Worm (Caenorhabditis elegans) whole organism, midembryonic: Measurements from ENCODE around the gene nhr-7.
"Not testable (repeated sequence)": the region's sequence is repeated elsewhere in the genome, so short reads cannot be mapped to it uniquely, and the experiment has no call there.

Experiments
- flt-1 ChIP-seq: fragments of 200-800 bp; sonication (Bioruptor generic); IDR thresholded peaks from 2 replicates; pipeline ENCODE4 v1.3.6; 2022; ENCODE audit warnings: missing genetic modification characterization, missing compliant biosample characterization
- tab-1 ChIP-seq: fragments of 200-800 bp; sonication (Bioruptor generic); IDR thresholded peaks from 2 replicates; pipeline ENCODE4 v1.3.6; 2022; ENCODE audit warnings: missing genetic modification characterization, missing compliant biosample characterization
- ztf-23 ChIP-seq: fragments of 200-800 bp; sonication (Bioruptor generic); IDR thresholded peaks from 2 replicates; pipeline ENCODE4 v1.3.6; 2022; ENCODE audit warnings: missing genetic modification reagents, missing genetic modification characterization, missing compliant biosample characterization

- TF ChIP-seq tab-1, flt-1, ztf-23 (GFP tag; lab: Robert Waterston, UW): not testable (repeated sequence)
Observed at ce11 chrIV:11263101-11263500, 8.1 kb downstream of the nhr-7 start, which contains the start of gene col-126.
